Worm (Caenorhabditis elegans) whole organism, L2 larva: ENCODE data around the gene aaim-1.

Experiments used
- F13H6.1 ChIP-seq: sonication (generic microtip); optimal IDR thresholded peaks from 2 replicates; lab custom pipeline; 2016; ENCODE audit warnings: missing genetic modification characterization, missing compliant biosample characterization
- Y55F3AM.14 ChIP-seq: fragments of 200-800 bp; sonication (Bioruptor generic); optimal IDR thresholded peaks from 2 replicates; lab custom pipeline; 2018; ENCODE audit warnings: mild to moderate bottlenecking, missing genetic modification characterization, missing compliant biosample characterization
- ZK546.5 ChIP-seq: sonication (generic microtip); optimal IDR thresholded peaks from 2 replicates; lab custom pipeline; 2017; ENCODE audit warnings: missing biosample characterization, missing genetic modification characterization
- alr-1 ChIP-seq: fragments of 150-350 bp; optimal IDR thresholded peaks from 2 replicates; lab custom pipeline; 2014; ENCODE audit warnings: missing biosample characterization, missing genetic modification characterization
- ama-1 ChIP-seq: fragments of 150-350 bp; optimal IDR thresholded peaks from 2 replicates; lab custom pipeline; 2018; ENCODE audit warnings: inconsistent platforms
- ceh-82 ChIP-seq: fragments of 150-350 bp; optimal IDR thresholded peaks from 2 replicates; lab custom pipeline; 2014; ENCODE audit warnings: missing biosample characterization, missing genetic modification characterization
- crh-2 ChIP-seq: sonication (generic microtip); optimal IDR thresholded peaks from 2 replicates; lab custom pipeline; 2017; ENCODE audit warnings: missing biosample characterization, missing genetic modification characterization
- dmd-4 ChIP-seq: sonication (generic microtip); optimal IDR thresholded peaks from 2 replicates; lab custom pipeline; 2017; ENCODE audit warnings: missing biosample characterization, missing genetic modification characterization
- egl-27 ChIP-seq: sonication (generic microtip); optimal IDR thresholded peaks from 3 replicates; lab custom pipeline; 2017; ENCODE audit warnings: missing biosample characterization, missing genetic modification reagents, missing genetic modification characterization
- elt-1 ChIP-seq: fragments of 150-350 bp; optimal IDR thresholded peaks from 2 replicates; lab custom pipeline; 2014; ENCODE audit warnings: missing biosample characterization, missing genetic modification characterization
- elt-3 ChIP-seq: sonication (generic microtip); optimal IDR thresholded peaks from 2 replicates; lab custom pipeline; 2017; ENCODE audit warnings: missing biosample characterization, missing genetic modification characterization
- fos-1 ChIP-seq: fragments of 150-350 bp; optimal IDR thresholded peaks from 2 replicates; lab custom pipeline; 2014; ENCODE audit warnings: missing biosample characterization, missing genetic modification characterization
- gmeb-1 ChIP-seq: fragments of 150-350 bp; optimal IDR thresholded peaks from 2 replicates; lab custom pipeline; 2014; ENCODE audit warnings: missing biosample characterization, missing genetic modification characterization
- lin-11 ChIP-seq: fragments of 150-350 bp; sonication (generic microtip); optimal IDR thresholded peaks from 2 replicates; lab custom pipeline; 2014; ENCODE audit warnings: missing biosample characterization, missing genetic modification characterization, inconsistent platforms, mixed read lengths
- lin-39 ChIP-seq: fragments of 150-350 bp; optimal IDR thresholded peaks from 2 replicates; lab custom pipeline; 2014; ENCODE audit warnings: missing biosample characterization, missing genetic modification reagents, missing genetic modification characterization
- mab-5 ChIP-seq: fragments of 150-350 bp; optimal IDR thresholded peaks from 2 replicates; lab custom pipeline; 2014; ENCODE audit warnings: missing biosample characterization, missing genetic modification characterization
- mbf-1 ChIP-seq: sonication (generic microtip); optimal IDR thresholded peaks from 2 replicates; lab custom pipeline; 2017; ENCODE audit warnings: missing biosample characterization, missing genetic modification characterization
- mdl-1 ChIP-seq, 2 experiments: fragments of 150-350 bp in 1 of 2; sonication (generic microtip) in 1 of 2; optimal IDR thresholded peaks; 2 replicates each; lab custom pipeline; 2017; ENCODE audit warnings: missing biosample characterization in 2 of 2, missing genetic modification characterization in 2 of 2
- nhr-10 ChIP-seq: sonication (generic microtip); optimal IDR thresholded peaks from 2 replicates; lab custom pipeline; 2017; ENCODE audit warnings: missing biosample characterization, missing genetic modification characterization
- nhr-11 ChIP-seq: fragments of 150-350 bp; optimal IDR thresholded peaks from 2 replicates; lab custom pipeline; 2014; ENCODE audit warnings: missing biosample characterization, missing genetic modification characterization
- nhr-129 ChIP-seq: fragments of 150-350 bp; optimal IDR thresholded peaks from 2 replicates; lab custom pipeline; 2014; ENCODE audit warnings: missing biosample characterization, missing genetic modification characterization
- nhr-21 ChIP-seq: fragments of 150-350 bp; optimal IDR thresholded peaks from 2 replicates; lab custom pipeline; 2014; ENCODE audit warnings: missing biosample characterization, missing genetic modification characterization
- nhr-23 ChIP-seq: fragments of 150-350 bp; optimal IDR thresholded peaks from 2 replicates; lab custom pipeline; 2014; ENCODE audit warnings: missing biosample characterization, missing genetic modification reagents, missing genetic modification characterization
- nhr-25 ChIP-seq: fragments of 150-350 bp; sonication (generic microtip); optimal IDR thresholded peaks from 3 replicates; lab custom pipeline; 2014; ENCODE audit warnings: missing biosample characterization, missing genetic modification characterization
- nhr-6 ChIP-seq: fragments of 150-350 bp; optimal IDR thresholded peaks from 2 replicates; lab custom pipeline; 2014; ENCODE audit warnings: missing biosample characterization, missing genetic modification characterization
- peb-1 ChIP-seq: fragments of 150-350 bp; optimal IDR thresholded peaks from 2 replicates; lab custom pipeline; 2014; ENCODE audit warnings: missing biosample characterization, missing genetic modification characterization
- sem-4 ChIP-seq: fragments of 150-350 bp; optimal IDR thresholded peaks from 2 replicates; lab custom pipeline; 2014; ENCODE audit warnings: missing biosample characterization, missing genetic modification reagents, missing genetic modification characterization
- sma-3 ChIP-seq: sonication (generic microtip); optimal IDR thresholded peaks from 2 replicates; lab custom pipeline; 2016; ENCODE audit warnings: missing genetic modification reagents, missing genetic modification characterization, missing compliant biosample characterization
- sma-9 ChIP-seq, 2 experiments: fragments of 150-350 bp in 1 of 2; sonication (generic microtip) in 1 of 2; optimal IDR thresholded peaks; 2 replicates each; lab custom pipeline; 2014 to 2016; ENCODE audit warnings: missing genetic modification characterization in 2 of 2, mild to moderate bottlenecking in 1 of 2, missing biosample characterization in 1 of 2, missing compliant biosample characterization in 1 of 2, missing genetic modification reagents in 1 of 2, moderate library complexity in 1 of 2
- unc-55 ChIP-seq: fragments of 150-350 bp; sonication (generic microtip); optimal IDR thresholded peaks from 3 replicates; lab custom pipeline; 2014; ENCODE audit warnings: missing biosample characterization, missing genetic modification reagents, missing genetic modification characterization
- zag-1 ChIP-seq: fragments of 150-350 bp; optimal IDR thresholded peaks from 2 replicates; lab custom pipeline; 2014; ENCODE audit warnings: missing biosample characterization, missing genetic modification characterization
- ztf-1 ChIP-seq: fragments of 200-800 bp; sonication (Bioruptor generic); conservative IDR thresholded peaks from 2 replicates; pipeline ENCODE4 v1.3.6; 2022; ENCODE audit warnings: missing genetic modification characterization, missing compliant biosample characterization
- ztf-11 ChIP-seq: sonication (generic microtip); optimal IDR thresholded peaks from 2 replicates; lab custom pipeline; 2017; ENCODE audit warnings: missing biosample characterization, missing genetic modification characterization
- ztf-4 ChIP-seq: fragments of 150-350 bp; optimal IDR thresholded peaks from 2 replicates; lab custom pipeline; 2014; ENCODE audit warnings: missing biosample characterization, missing genetic modification characterization

aaim-1 gene

DNA sequence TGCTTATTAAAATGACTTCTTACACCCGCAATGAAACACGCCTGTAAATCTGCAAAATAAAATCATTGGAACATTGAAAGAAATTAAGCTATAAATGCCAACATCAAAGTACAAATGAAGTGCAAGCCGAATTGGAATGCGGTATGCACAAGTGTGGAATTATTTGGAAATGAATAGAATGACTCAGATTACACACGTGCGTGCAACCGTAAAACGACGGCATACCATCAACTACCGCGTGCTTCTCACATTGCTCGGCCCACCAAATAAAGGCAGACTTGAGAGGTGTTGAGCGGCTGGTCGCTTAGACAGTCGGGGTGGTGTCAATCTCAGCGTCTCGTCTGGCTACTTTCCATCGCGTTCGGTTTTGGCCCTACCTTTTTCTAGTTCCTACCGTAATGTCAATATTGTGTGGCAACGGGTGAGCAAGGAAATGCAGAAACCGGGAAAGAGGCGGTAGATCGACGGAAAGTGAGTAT, at the start of gene aaim-1:
aaim-1 (minus strand) TSS at position 51 of the 479 bp plus-strand sequence.
- TF ChIP-seq nhr-11 (tag; lab: Kevin White, UChicago) (no peak), sma-9 (GFP tag; optimal IDR thresholded peaks at IDR 0.05; lab: Kevin White, UChicago) (no peak), sma-9 (tag; optimal IDR thresholded peaks at IDR 0.05; lab: Kevin White, UChicago) (no peak), mbf-1 (no peak)

DNA sequence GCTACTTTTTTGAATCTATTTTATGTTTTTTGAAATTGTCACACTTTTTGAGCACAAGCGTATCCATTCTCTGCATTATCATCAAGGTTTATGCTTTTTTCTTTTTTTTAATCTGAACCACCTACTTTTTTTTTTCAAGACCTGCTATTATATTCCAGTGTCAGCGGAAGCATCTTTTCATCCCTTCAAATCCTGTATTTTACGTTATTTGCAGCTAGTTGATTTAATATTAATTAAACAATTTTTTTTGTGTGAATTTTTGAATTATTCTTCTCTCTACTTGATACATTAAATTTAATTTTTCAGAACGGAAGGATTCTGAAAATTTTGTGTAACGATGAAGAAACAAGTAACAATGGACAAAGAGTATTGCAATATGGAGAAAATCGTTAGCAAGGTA, 47.5 kb upstream of the aaim-1 start, which contains the start of gene C25B8.8:
C25B8.8 (plus strand) TSS at position 301 of the 400 bp plus-strand sequence.
- TF ChIP-seq sem-4 (tag; lab: Kevin White, UChicago) (no peak), peb-1 (tag; lab: Kevin White, UChicago) (no peak), egl-27 (no peak), zag-1 (tag; lab: Kevin White, UChicago) (no peak), ceh-82 (no peak), unc-55 (GFP tag; lab: Kevin White, UChicago) (no peak), lin-39 (tag; lab: Kevin White, UChicago) (no peak), nhr-21 (tag; lab: Kevin White, UChicago) (no peak), mbf-1 (no peak), nhr-23 (tag; lab: Kevin White, UChicago) (no peak), lin-11 (tag; lab: Kevin White, UChicago) (no peak), nhr-11 (tag; lab: Kevin White, UChicago) (no peak), sma-3 (no peak), nhr-129 (tag; lab: Kevin White, UChicago) (no peak), gmeb-1 (tag; lab: Kevin White, UChicago) (no peak), elt-3 (tag; lab: Kevin White, UChicago) (no peak), mab-5 (tag; lab: Kevin White, UChicago) (no peak), ztf-11 (tag; lab: Kevin White, UChicago) (no peak), crh-2 (tag; lab: Kevin White, UChicago) (no peak), sma-9 (GFP tag; optimal IDR thresholded peaks at IDR 0.05; lab: Kevin White, UChicago) (no peak), sma-9 (tag; optimal IDR thresholded peaks at IDR 0.05; lab: Kevin White, UChicago) (no peak)

ce11 chrX:6609251-6609650, 47.0 kb upstream of the aaim-1 start:
- TF ChIP-seq lin-11 (tag; lab: Kevin White, UChicago) (peak; percentile 10), nhr-21 (tag; lab: Kevin White, UChicago) (no peak)

ce11 chrX:6607599-6607998, 45.4 kb upstream of the aaim-1 start:
- peak; percentile 14 for TF ChIP-seq fos-1 (tag; lab: Kevin White, UChicago)
- peak; percentile 11 for TF ChIP-seq F13H6.1 (tag; lab: Kevin White, UChicago)
- TF ChIP-seq nhr-25 (tag; lab: Kevin White, UChicago), result no peak
- peak; percentile 49 for TF ChIP-seq sma-9 (GFP tag; optimal IDR thresholded peaks at IDR 0.05; lab: Kevin White, UChicago)
- no peak for TF ChIP-seq sma-9 (tag; optimal IDR thresholded peaks at IDR 0.05; lab: Kevin White, UChicago)
- TF ChIP-seq alr-1, result no peak
- no peak for TF ChIP-seq ZK546.5
- TF ChIP-seq gmeb-1 (tag; lab: Kevin White, UChicago), result peak; percentile 43
- TF ChIP-seq nhr-10 (tag; lab: Kevin White, UChicago), result no peak
- no peak for TF ChIP-seq Y55F3AM.14 (GFP tag; lab: Kevin White, UChicago)
- no peak for TF ChIP-seq ama-1 (lab: Kevin White, UChicago)
- TF ChIP-seq elt-3 (tag; lab: Kevin White, UChicago), result no peak
- TF ChIP-seq egl-27, result no peak

- peak; percentile 8 for TF ChIP-seq gmeb-1 (tag; lab: Kevin White, UChicago)
- peak; percentile 61 for TF ChIP-seq F13H6.1 (tag; lab: Kevin White, UChicago)
- peak; percentile 11 for TF ChIP-seq sma-9 (GFP tag; optimal IDR thresholded peaks at IDR 0.05; lab: Kevin White, UChicago)
- no peak for TF ChIP-seq sma-9 (tag; optimal IDR thresholded peaks at IDR 0.05; lab: Kevin White, UChicago)
- TF ChIP-seq lin-39 (tag; lab: Kevin White, UChicago), result no peak
- TF ChIP-seq crh-2 (tag; lab: Kevin White, UChicago), result peak; percentile 10
- TF ChIP-seq fos-1 (tag; lab: Kevin White, UChicago), result peak; percentile 49
Observed at ce11 chrX:6606991-6607390, 44.8 kb upstream of the aaim-1 start, which contains the start of gene cpr-6. Gene cpr-6, plus strand, starts transcription at chrX:6607207.

DNA sequence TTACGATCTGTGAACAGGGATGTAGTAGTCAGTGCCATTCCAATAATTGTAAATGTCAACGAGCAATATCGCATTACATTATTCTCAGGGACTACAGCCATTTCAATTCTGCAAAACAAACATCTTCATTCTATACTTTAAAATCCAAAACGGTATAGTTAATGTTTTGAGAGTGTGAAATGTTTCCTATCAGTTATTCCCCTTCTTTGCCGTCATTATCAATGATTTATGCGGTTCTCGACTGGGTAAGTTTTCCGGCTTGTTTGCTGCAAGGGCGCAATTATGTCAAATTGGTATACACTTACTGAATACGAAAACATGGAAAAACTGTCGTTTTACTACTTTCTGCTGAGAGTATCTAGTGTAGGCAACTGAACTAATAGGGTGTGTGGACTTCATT, 40.9 kb upstream of the aaim-1 start, which contains the start of gene F23G4.1:
F23G4.1 (minus strand) TSS at position 101 of the 400 bp plus-strand sequence.
- TF ChIP-seq unc-55 (GFP tag; lab: Kevin White, UChicago) (no peak), nhr-129 (tag; lab: Kevin White, UChicago) (no peak), nhr-6 (no peak), ztf-4 (tag; lab: Kevin White, UChicago) (no peak), nhr-10 (tag; lab: Kevin White, UChicago) (no peak), ztf-1 (GFP tag; lab: Robert Waterston, UW) (no peak), nhr-25 (tag; lab: Kevin White, UChicago) (no peak), elt-1 (tag; lab: Kevin White, UChicago) (no peak), Y55F3AM.14 (GFP tag; lab: Kevin White, UChicago) (no peak), egl-27 (no peak), dmd-4 (tag; lab: Kevin White, UChicago) (no peak), mdl-1 (tag; optimal IDR thresholded peaks at IDR 0.05; lab: Kevin White, UChicago) (no peak)
- TF ChIP-seq, all 48 proteins: peak for 0
